Fruit fly (Drosophila melanogaster): ENCODE measurements around the gene CG33339.

CG33339 gene

DNA sequence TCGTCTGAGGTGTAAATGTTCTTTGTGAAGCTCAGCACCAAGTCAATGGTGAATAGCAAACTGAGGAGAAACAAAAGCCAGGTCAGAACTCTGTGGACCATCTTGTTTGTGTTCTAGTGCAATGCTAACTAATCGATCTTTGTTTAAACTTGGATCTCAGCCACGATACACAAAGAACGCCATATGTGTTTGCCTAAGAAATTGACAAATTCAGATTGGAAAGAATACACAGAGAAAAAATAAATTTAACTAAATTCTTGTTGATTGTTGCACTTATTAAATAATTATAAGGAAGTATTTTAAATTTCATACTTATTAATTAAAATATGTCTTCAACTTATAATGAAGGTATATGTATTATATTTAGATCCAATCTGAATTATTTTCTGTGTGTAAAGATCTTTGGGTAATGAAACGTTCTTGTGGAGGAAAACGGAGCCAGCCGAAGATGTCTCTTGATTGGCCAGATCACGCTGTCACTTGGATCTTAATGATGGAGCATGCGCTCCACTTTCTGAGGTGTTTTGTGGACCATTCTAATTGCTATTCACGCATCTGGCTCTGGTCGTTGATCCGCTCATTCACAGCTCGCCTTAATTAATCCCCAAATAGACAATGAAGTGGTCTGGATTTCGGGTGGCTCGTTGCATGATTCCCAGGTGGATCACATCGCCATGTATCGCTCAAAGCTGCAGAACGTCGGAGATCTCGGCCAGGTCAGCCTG lies 3.4 kb downstream of the CG33339 start, which contains the start of the genes CG17784 and CG13613:
Gene CG17784, minus strand, starts transcription at position 101 of the 725 bp plus-strand sequence.
Gene CG13613, plus strand, starts transcription at position 675 of the 725 bp plus-strand sequence.
- no peak for TF ChIP-seq CG17801 (GFP tag; optimal IDR thresholded peaks at IDR 0.05; ENCODE audit: partially characterized antibody)

DNA sequence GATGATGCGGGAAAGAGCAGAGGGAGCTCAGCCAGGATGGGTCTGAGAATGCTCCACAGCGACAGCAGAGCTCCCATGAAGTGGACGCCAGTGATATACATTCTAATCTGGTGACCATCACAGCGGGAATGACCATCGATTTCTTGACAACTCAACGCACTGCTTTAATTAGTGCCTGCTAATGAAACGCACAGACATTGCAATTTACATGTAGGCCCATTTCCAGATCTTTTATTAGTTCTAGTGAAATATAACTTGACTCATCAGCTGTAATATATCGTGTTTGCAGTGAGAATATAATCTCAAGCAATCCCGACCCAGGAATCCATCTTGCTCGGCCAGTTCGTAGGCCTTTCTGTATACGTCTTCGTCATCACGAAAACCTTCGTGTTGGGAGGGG lies 5.5 kb downstream of the CG33339 start, which contains the start of gene CG42811:
Gene CG42811, minus strand, starts transcription at position 101 of the 400 bp plus-strand sequence.
- no peak for TF ChIP-seq CG17801 (GFP tag; optimal IDR thresholded peaks at IDR 0.05; ENCODE audit: partially characterized antibody)

DNA sequence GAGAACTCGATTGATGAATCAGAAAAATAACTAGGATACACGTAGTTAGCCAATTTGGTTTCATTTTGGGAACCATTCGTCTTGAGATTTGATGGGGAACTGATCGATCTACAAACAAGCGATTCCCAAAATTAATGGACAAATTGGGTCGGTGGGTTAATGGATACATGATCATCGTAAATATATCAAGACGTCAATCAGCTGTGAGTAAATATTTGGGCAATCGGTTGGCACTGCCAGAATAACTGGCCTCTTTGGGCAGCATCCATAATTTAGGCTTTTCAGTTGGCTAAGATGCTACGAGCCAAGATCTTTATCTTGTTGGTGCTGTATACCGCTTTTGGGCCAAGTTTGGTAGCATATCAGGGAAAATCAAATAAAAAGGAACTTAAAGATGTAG lies 6.4 kb downstream of the CG33339 start, which contains the start of the genes CG42812 and CG33341:
Gene CG42812, minus strand, starts transcription at position 101 of the 400 bp plus-strand sequence.
Gene CG33341, plus strand, starts transcription at position 295 of the 400 bp plus-strand sequence.
- no peak for TF ChIP-seq CG17801 (GFP tag; optimal IDR thresholded peaks at IDR 0.05; ENCODE audit: partially characterized antibody)

DNA sequence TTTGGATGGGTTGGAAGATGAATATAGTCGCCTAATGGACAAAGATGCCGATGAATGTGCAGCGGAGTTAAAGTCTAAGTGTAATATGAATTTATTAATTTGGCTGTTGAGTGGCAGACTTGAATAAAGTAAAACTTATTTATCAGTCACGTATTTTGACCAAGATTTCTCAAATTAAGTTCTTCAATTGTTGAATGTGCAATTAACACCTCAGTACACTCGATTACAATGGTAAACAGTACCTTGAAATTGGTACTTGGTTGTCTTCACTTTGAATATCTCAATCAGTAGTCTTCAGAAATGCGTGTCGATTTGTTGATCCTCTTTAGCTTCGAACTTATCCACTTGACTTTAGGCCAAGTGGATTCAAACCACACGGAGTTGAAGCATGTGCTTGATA lies 7.6 kb downstream of the CG33339 start, which contains the start of gene CG13614:
Gene CG13614, plus strand, starts transcription at position 301 of the 400 bp plus-strand sequence.
- TF ChIP-seq CG17801 (GFP tag; optimal IDR thresholded peaks at IDR 0.05; ENCODE audit: partially characterized antibody) = no peak

DNA sequence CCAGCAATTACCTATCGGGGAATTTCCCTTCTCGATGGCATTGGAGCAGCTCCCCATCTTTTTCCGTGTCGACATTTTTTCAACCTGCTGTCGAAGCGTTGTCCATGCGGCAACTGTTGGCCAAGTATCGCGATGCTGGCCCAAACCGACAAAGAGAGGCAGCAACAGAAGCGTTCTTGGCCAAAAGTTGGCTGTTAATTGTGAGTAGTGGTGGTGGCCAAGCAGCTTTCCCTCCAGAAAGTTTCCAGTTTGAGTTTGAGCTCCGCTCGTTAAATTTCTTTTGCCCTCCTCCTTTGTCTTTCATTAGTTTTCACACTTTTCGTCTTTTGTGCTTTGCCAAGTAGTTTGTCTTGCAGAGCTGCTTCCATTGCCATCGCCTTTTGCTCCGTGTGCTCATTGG lies 11.0 kb downstream of the CG33339 start, which contains the start of gene CG17782:
Gene CG17782, minus strand, starts transcription at position 101 of the 400 bp plus-strand sequence.
- no peak for TF ChIP-seq CG17801 (GFP tag; optimal IDR thresholded peaks at IDR 0.05; ENCODE audit: partially characterized antibody)

DNA sequence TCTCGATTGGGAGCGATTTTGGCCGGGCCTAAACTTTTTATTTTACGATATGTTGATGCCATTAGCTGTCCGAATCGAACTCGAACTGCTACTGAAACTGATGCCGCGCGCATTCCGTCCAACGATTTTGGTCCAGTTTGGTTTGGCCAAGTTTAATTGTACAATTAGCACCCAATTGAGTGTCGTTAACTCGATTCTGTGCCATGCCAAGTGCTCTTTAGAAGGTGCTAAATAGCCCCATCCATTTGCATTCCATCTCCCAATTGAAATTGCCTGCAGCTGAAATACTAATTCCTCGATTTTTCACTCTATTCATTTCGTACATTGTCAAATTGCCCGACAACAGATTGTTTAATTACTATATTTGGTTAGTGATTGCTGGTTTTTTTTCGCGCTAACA lies 13.9 kb downstream of the CG33339 start, which contains the start of gene CG17781:
Gene CG17781, minus strand, starts transcription at position 101 of the 400 bp plus-strand sequence.
- TF ChIP-seq CG17801 (GFP tag; optimal IDR thresholded peaks at IDR 0.05; ENCODE audit: partially characterized antibody) = no peak

DNA sequence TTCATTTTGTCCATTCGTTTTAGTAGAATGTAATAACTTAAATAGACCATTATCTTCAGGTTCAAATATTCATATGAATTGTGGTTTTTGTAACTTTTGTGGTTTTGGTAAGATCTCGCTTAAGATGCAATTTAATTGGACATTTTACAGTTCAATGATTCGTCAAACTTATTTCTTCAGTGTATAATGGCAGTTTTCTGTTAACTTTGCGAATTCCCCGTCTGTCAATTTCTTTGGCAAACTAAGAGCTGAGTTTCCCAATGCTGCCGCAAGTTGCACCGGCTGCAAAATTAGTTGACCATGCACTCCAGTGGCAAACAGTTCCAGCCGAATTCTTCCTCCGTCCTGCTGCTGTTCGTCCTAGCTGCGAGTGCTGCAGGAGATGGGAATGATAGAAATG lies 14.9 kb downstream of the CG33339 start, which contains the start of gene CG33342:
Gene CG33342, plus strand, starts transcription at position 301 of the 400 bp plus-strand sequence.
- no peak for TF ChIP-seq CG17801 (GFP tag; optimal IDR thresholded peaks at IDR 0.05; ENCODE audit: partially characterized antibody)

DNA sequence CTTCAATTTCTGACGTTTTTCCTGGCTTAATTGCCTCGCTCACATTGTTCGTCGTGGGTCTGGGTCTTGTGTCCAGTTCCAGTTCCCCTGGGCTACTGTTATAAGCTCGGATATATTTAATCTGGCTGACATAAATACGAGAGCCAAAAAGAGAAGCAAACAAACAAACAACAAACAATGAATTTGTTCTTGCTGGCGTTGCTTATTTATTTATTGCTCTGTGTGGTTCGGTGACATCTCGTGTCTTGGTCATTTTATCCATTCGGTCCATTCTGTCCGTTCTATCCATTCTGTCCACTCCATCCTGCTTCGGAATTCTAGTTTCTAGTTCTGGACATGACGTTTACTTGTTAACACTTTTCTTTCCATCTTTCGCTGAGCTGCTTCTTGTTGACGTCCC lies 23.3 kb downstream of the CG33339 start, which contains the start of gene CG17780:
Gene CG17780, minus strand, starts transcription at position 101 of the 400 bp plus-strand sequence.
- TF ChIP-seq CG17801 (GFP tag; optimal IDR thresholded peaks at IDR 0.05; ENCODE audit: partially characterized antibody) = no peak

DNA sequence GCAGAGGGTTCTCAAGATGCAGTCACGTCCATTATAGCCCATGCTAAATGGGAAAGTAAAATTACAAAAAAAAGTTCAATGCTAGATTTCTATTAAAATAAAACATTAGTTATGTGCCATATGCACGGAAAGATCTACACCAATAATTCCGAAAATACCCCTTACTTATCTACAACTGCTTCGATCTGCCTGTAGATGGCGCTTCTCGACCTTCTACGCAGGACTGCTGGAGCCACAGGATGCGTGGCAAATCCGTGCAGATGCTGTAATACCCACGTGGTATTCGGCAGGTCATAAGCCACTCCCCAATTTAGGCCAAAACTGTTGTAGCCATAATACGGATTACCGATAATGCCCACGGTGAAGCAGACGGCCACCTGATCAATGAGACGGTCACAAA lies 24.8 kb downstream of the CG33339 start:
- no peak for TF ChIP-seq CG17801 (GFP tag; optimal IDR thresholded peaks at IDR 0.05; ENCODE audit: partially characterized antibody)

DNA sequence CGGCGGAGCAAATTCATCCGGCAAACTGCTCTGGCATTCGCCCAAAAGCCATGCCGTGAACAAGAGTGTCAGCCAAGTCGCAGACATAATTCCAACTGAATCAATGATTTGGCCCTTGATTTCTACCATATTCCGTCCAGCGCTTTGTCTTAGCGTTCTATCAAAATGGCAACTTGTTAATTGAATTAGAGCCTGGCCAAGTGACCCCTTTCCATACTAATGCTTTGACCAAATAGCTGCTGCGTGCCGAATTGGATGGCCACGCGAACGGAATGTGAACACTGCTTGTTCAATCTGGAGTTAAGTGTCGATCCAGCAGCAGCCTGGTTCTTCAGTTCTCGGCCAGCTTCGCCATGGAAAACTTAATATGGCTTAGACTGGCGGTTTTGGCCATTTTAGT lies 28.6 kb downstream of the CG33339 start, which contains the start of the genes CG5768 and CG13615:
Gene CG5768, minus strand, starts transcription at position 101 of the 400 bp plus-strand sequence.
Gene CG13615, plus strand, starts transcription at position 280 of the 400 bp plus-strand sequence.
- TF ChIP-seq CG17801 (GFP tag; optimal IDR thresholded peaks at IDR 0.05; ENCODE audit: partially characterized antibody) = no peak

DNA sequence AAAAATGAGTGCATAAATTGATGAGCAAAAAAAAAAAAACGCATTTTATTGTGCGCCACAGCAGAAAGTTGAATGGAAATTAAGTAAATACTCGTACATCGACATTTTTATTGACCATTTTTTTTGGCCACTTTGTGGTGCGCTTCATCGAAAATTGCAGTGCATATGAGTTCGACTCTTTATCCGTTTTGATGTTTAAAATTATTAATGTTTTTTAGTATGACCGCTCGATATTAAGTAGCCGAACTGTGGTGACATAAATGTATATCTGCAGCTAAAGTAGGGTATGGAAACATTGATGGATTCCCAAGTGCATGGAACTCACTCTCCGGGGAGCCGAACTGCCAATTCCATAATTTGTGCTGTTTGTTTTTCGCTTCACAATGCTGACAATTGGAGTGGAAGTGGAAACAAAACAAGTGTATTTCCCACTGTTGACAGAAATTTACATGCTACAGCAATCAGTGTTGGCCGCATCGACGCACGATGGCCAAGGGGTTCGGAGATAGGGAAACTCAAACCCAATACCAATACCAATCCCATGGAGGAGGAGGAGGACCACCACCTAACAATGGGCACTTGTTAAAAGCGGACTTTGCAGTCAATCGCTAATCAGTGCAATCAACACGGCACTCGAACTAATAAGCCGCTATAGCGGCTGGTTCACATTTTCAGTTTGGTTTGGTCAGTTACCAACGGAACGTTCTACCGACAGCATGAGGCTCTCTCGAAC lies 30.7 kb downstream of the CG33339 start, which contains the start of gene CG13616:
Gene CG13616, plus strand, starts transcription at position 683 of the 733 bp plus-strand sequence.
- peak; percentile 47 for TF ChIP-seq CG17801 (GFP tag; optimal IDR thresholded peaks at IDR 0.05; ENCODE audit: partially characterized antibody)

All from ovary, adult (tissue).